Fruit fly (Drosophila melanogaster) whole organism, embryonic: ENCODE measurements around the gene Rab39.

Experiments
- CG4424 ChIP-seq: fragments of 200-800 bp; sonication (Bioruptor generic); optimal IDR thresholded peaks from 3 replicates; lab custom pipeline; 2016; ENCODE audit warnings: missing biosample characterization, missing genetic modification characterization
- Hmx ChIP-seq: fragments of 200-800 bp; sonication (Bioruptor generic); optimal IDR thresholded peaks from 2 replicates; lab custom pipeline; 2016; ENCODE audit warnings: missing biosample characterization, missing genetic modification characterization

dm6 chrX:7693423-7693822, 41.3 kb upstream of the Rab39 start:
- TF ChIP-seq CG4424 = no peak
- no peak for TF ChIP-seq Hmx (GFP tag; lab: Kevin White, UChicago)
